Worm (Caenorhabditis elegans): ENCODE results near the gene Y19D2B.1.

DNA sequence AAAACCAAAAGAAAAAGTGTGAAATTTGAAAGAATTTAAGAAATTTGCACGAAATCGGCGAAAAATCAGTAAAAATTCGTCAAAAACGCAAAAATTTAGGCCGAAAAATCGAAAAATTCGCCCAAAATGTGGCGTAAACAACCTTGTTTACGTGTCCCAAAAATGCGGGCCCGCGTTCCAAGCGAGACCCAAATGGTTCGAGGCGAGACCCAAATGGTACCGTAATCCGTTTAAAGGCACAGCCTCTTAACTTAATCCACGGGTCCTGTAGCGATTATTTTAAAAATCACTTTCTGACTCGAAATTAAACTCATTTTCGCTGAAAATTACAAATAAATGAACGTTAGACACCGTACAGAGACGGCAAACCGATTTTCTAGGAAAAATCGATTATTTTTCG lies 12.6 kb upstream of the Y19D2B.1 start:
- no peak for TF ChIP-seq nhr-237 (tag; optimal IDR thresholded peaks at IDR 0.05)
- no peak for TF ChIP-seq lin-32 (GFP tag; optimal IDR thresholded peaks at IDR 0.05)
- no peak for TF ChIP-seq mls-2 (tag; optimal IDR thresholded peaks at IDR 0.05)
- TF ChIP-seq unc-62 (GFP tag; optimal IDR thresholded peaks at IDR 0.05): no peak
- TF ChIP-seq nhr-76 (tag; optimal IDR thresholded peaks at IDR 0.05): no peak
- no peak for TF ChIP-seq pha-4 (tag; optimal IDR thresholded peaks at IDR 0.05)
- TF ChIP-seq elt-1 (tag; optimal IDR thresholded peaks at IDR 0.05; ENCODE audit: borderline replicate concordance, insufficient read depth): no peak
- no peak for TF ChIP-seq lsy-2 (tag; optimal IDR thresholded peaks at IDR 0.05)
- TF ChIP-seq mep-1 (tag; optimal IDR thresholded peaks at IDR 0.05): no peak
- TF ChIP-seq tbx-8 (GFP tag; optimal IDR thresholded peaks at IDR 0.05): no peak
